Fruit fly (Drosophila melanogaster): ENCODE measurements around the gene CG15545.

dm6 chr3R:30821968-30822449 lies 50.1 kb downstream of the CG15545 start:
- TF ChIP-seq CG8319 (GFP tag; optimal IDR thresholded peaks at IDR 0.05) = no peak
- TF ChIP-seq esn (GFP tag; optimal IDR thresholded peaks at IDR 0.05) = no peak
- TF ChIP-seq Hr39 (GFP tag; optimal IDR thresholded peaks at IDR 0.05) = no peak
- no peak for TF ChIP-seq Eip93F (GFP tag; optimal IDR thresholded peaks at IDR 0.05)
- no peak for TF ChIP-seq CG34406 (GFP tag; optimal IDR thresholded peaks at IDR 0.05)
- TF ChIP-seq CG11294 (GFP tag; IDR thresholded peaks at IDR 0.05) = no peak
- TF ChIP-seq Sox102F (GFP tag; optimal IDR thresholded peaks at IDR 0.05) = peak; percentile 18
